Fruit fly (Drosophila melanogaster) whole organism: ENCODE results near the gene tow.

Source experiments
- EcR ChIP-seq, 2 experiments: fragments of >200 bp; optimal IDR thresholded peaks; 2 replicates each; lab custom pipeline; 2017; ENCODE audit warnings: missing biosample characterization in 2 of 2, missing genetic modification characterization in 2 of 2, missing genetic modification reagents in 2 of 2
- pan ChIP-seq: fragments of >200 bp; optimal IDR thresholded peaks from 2 replicates; lab custom pipeline; 2017
- usp ChIP-seq: fragments of >200 bp; optimal IDR thresholded peaks from 2 replicates; lab custom pipeline; 2017; ENCODE audit warnings: missing biosample characterization, missing genetic modification characterization, mixed read lengths

DNA sequence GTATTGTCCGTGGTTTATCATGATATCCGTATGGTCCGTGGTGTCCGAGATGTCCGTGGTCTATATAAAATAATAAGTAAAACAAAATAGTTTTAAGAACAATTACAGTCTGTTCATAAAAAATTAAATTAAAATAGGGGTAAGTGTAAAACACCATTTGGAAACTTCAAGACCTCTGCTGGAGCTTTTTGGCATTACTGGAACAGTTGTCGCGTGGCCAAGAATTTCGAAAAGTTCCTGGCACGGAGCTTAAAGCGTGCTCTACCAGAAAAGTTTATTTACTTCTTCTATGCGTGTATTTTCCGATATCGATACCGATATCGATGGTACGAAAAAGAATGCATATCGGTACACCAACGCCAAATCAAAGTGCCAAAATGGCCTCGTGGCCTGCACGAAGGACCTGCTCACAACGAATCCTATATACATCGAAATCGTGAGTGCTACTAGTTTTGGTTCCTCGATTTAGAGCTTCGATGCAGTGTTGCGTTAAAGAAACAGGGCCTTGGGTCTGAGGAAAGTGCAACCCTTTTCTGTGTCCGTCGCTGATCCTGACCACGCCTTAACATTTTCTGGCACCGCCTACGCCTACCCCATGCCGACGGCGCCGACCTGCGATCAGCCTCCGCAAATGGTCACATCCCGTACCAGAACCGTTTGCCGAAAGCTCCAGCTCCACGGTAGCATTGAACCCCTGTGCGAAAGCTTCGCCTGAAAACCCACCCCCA, 389 bp upstream of the tow start:
- TF ChIP-seq usp (GFP tag; lab: Kevin White, UChicago): no peak
- TF ChIP-seq pan (lab: Kevin White, UChicago): no peak
- TF ChIP-seq EcR (GFP tag; optimal IDR thresholded peaks at IDR 0.05; lab: Kevin White, UChicago): no peak
